Worm (Caenorhabditis elegans): ENCODE measurements around the gene aaim-1.

DNA sequence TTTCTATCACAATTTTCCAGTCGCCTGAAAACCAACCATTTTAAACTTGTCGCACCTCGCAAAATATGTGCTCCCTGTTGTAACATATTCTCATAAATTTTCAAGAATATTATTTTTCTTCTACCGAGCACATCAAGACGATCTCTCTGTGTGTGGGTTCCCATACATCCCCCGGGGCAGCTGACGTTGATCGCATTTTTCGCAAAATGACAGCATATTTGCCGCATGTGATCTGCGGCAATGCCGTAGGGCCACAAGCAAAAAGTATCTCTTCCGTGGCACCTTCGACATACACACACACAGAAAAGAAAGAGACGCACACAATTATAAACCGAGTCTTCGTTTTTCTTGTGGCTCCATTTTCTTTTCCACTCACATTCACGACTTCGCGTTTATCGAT lies 29.4 kb upstream of the aaim-1 start:
- TF ChIP-seq nhr-19 (GFP tag; conservative IDR thresholded peaks at IDR 0.05) (peak; percentile 37), efl-3 (GFP tag; optimal IDR thresholded peaks at IDR 0.05) (no peak), elt-3 (tag; optimal IDR thresholded peaks at IDR 0.05) (no peak), lir-3 (tag; optimal IDR thresholded peaks at IDR 0.05; ENCODE audit: poor library complexity) (no peak), aly-2 (tag; optimal IDR thresholded peaks at IDR 0.05) (no peak), snpc-4 (tag; optimal IDR thresholded peaks at IDR 0.05) (no peak), nhr-28 (tag; optimal IDR thresholded peaks at IDR 0.05) (no peak), unc-62 (GFP tag; optimal IDR thresholded peaks at IDR 0.05) (no peak), vab-15 (tag; optimal IDR thresholded peaks at IDR 0.05) (no peak), mdl-1 (tag; optimal IDR thresholded peaks at IDR 0.05) (peak in 1 of 2 experiments; percentile 2)

Measured in whole organism, L1 larva.